Fruit fly (Drosophila melanogaster): ENCODE measurements around the gene Obp83b.

DNA sequence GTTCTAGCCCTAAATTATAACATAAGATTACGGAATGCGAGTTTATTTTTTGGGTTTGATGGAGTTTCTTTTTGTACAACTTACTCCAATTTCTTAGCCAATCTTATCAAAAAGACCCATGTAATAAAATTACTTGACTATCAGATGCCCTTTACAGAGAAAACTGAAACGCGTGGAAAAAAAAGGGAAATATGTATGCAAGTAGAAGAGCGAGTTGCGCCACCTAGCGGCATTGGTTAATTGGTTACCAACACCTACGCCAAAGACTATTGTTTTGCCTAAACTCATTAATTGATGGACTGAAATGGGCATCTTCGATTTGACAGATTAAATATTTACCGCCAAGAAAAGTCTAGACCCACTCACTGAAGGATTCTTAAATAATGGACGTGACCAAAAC lies 22.2 kb upstream of the Obp83b start:
- TF ChIP-seq rgr (GFP tag; optimal IDR thresholded peaks at IDR 0.05), result no peak
- no peak for TF ChIP-seq psq (GFP tag; optimal IDR thresholded peaks at IDR 0.05)
- no peak for TF ChIP-seq dmrt93B (GFP tag; optimal IDR thresholded peaks at IDR 0.05)
- TF ChIP-seq Rel (GFP tag; optimal IDR thresholded peaks at IDR 0.05), result no peak
- TF ChIP-seq Rel (tag; optimal IDR thresholded peaks at IDR 0.05), result no peak
- TF ChIP-seq usp (GFP tag; optimal IDR thresholded peaks at IDR 0.05), result no peak
